Fruit fly (Drosophila melanogaster) ovary, adult (tissue): ENCODE data around the gene CG15803.

ENCODE experiments used
- CG17801 ChIP-seq: fragments of 200-800 bp; optimal IDR thresholded peaks from 2 replicates; lab custom pipeline; 2019; ENCODE audit warnings: missing biosample characterization, mild to moderate bottlenecking, missing genetic modification characterization, moderate library complexity; ENCODE audit not compliant: partially characterized antibody

Gene CG15803

dm6 chr3R:18310766-18311367 lies 49.7 kb downstream of the CG15803 start:
- TF ChIP-seq CG17801 (GFP tag; lab: Kevin White, UChicago), result no peak

dm6 chr3R:18309910-18310309 lies 50.6 kb downstream of the CG15803 start:
- no peak for TF ChIP-seq CG17801 (GFP tag; lab: Kevin White, UChicago)

- no peak for TF ChIP-seq CG17801 (GFP tag; lab: Kevin White, UChicago)
These were observed 57.8 kb downstream of the CG15803 start, which contains the start of gene CG7126 for dm6 chr3R:18302749-18303148. Gene CG7126 (minus strand): TSS chr3R:18302849.

- TF ChIP-seq CG17801 (GFP tag; lab: Kevin White, UChicago), result no peak
These were observed 59.0 kb downstream of the CG15803 start, which contains the start of gene Polr1E for dm6 chr3R:18301569-18301968. Gene Polr1E (minus strand): TSS chr3R:18301728.

- no peak for TF ChIP-seq CG17801 (GFP tag; lab: Kevin White, UChicago)
These were observed 61.6 kb downstream of the CG15803 start, which contains the start of gene Dlc90F for dm6 chr3R:18298900-18299321. Gene Dlc90F (plus strand): TSS chr3R:18299229.

dm6 chr3R:18298298-18298899 lies 62.1 kb downstream of the CG15803 start:
- TF ChIP-seq CG17801 (GFP tag; lab: Kevin White, UChicago), result no peak

dm6 chr3R:18297444-18298297 lies 62.9 kb downstream of the CG15803 start:
- TF ChIP-seq CG17801 (GFP tag; lab: Kevin White, UChicago), result no peak

- no peak for TF ChIP-seq CG17801 (GFP tag; lab: Kevin White, UChicago)
These were observed 63.8 kb downstream of the CG15803 start for dm6 chr3R:18296737-18297136.

dm6 chr3R:18296084-18296483 lies 64.4 kb downstream of the CG15803 start:
- no peak for TF ChIP-seq CG17801 (GFP tag; lab: Kevin White, UChicago)

- no peak for TF ChIP-seq CG17801 (GFP tag; lab: Kevin White, UChicago)
These were observed 65.1 kb downstream of the CG15803 start for dm6 chr3R:18295262-18295944.

dm6 chr3R:18294488-18294887 lies 66.0 kb downstream of the CG15803 start:
- TF ChIP-seq CG17801 (GFP tag; lab: Kevin White, UChicago), result no peak

dm6 chr3R:18292371-18292770 lies 68.2 kb downstream of the CG15803 start:
- no peak for TF ChIP-seq CG17801 (GFP tag; lab: Kevin White, UChicago)

dm6 chr3R:18291831-18292230 lies 68.7 kb downstream of the CG15803 start:
- no peak for TF ChIP-seq CG17801 (GFP tag; lab: Kevin White, UChicago)

dm6 chr3R:18288677-18289076 lies 71.9 kb downstream of the CG15803 start, which contains the start of gene CG7131:
Gene CG7131 (minus strand): TSS chr3R:18288777.
- no peak for TF ChIP-seq CG17801 (GFP tag; lab: Kevin White, UChicago)

- TF ChIP-seq CG17801 (GFP tag; lab: Kevin White, UChicago), result no peak
These were observed 77.1 kb downstream of the CG15803 start, which contains the start of the genes CG14312 and CG8064 for dm6 chr3R:18283441-18283840. Gene CG14312 (minus strand): TSS chr3R:18283528. Gene CG8064 (plus strand): TSS chr3R:18283660.
